Fruit fly (Drosophila melanogaster) whole organism, embryonic: ENCODE measurements around the gene Srg2.

ENCODE experiments used
- CG6791 ChIP-seq: fragments of 200-800 bp; sonication (Bioruptor generic); IDR thresholded peaks from 3 replicates; pipeline ENCODE4 v1.3.6; 2022; ENCODE audit warnings: missing biosample characterization, missing genetic modification characterization; ENCODE audit not compliant: partially characterized antibody
- Hr39 ChIP-seq: fragments of >200 bp; optimal IDR thresholded peaks from 2 replicates; lab custom pipeline; 2017
- TFAM ChIP-seq: fragments of 200-800 bp; sonication (Bioruptor generic); optimal IDR thresholded peaks from 2 replicates; lab custom pipeline; 2017; ENCODE audit warnings: missing biosample characterization, missing genetic modification characterization, inconsistent platforms
- insv ChIP-seq, 2 experiments: fragments of 200-800 bp; sonication (Bioruptor generic); optimal IDR thresholded peaks; 3 replicates each; lab custom pipeline; 2016 to 2018; ENCODE audit warnings: missing biosample characterization in 2 of 2, missing genetic modification characterization in 2 of 2
- lov ChIP-seq, 2 experiments: fragments of 200-800 bp in 1 of 2; fragments of >200 bp in 1 of 2; sonication (Bioruptor generic) in 1 of 2; IDR thresholded peaks in 1 of 2; optimal IDR thresholded peaks in 1 of 2; 2 replicates in 1 of 2; 3 replicates in 1 of 2; pipeline versions ENCODE4 v1.3.6 to Lab custom; 2017 to 2022; ENCODE audit warnings: missing biosample characterization in 1 of 2, missing genetic modification characterization in 1 of 2

DNA sequence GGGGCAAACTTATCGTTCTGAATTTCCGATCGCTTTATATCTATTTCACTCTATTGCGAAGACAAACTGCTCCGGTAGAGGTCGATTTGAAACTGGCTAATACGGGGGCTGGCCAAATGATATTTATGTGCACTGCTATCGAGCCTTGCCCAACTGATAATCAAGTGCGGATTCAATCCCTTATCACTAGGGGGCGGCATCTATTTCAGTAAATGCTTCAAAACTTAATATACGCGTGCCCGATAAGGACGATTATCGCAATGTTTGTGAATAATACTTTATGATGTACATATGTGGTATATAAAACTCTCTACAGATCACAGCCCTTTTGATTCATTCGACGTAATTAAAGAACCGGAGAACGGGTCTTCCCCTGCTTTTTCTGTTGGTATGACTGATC, at the start of gene Srg2:
- TF ChIP-seq insv (GFP tag; optimal IDR thresholded peaks at IDR 0.05; lab: Kevin White, UChicago) (no peak), TFAM (no peak), lov (optimal IDR thresholded peaks at IDR 0.05; lab: Kevin White, UChicago) (no peak), lov (GFP tag; IDR thresholded peaks at IDR 0.05; lab: Robert Waterston, UW) (no peak), Hr39 (no peak), CG6791 (GFP tag; lab: Robert Waterston, UW) (no peak)
